Fruit fly (Drosophila melanogaster) whole organism, embryonic: ENCODE measurements around the gene CG10089.

Experiments used
- Atf-2 ChIP-seq: fragments of 200-800 bp; sonication (Bioruptor generic); optimal IDR thresholded peaks from 2 replicates; lab custom pipeline; 2016; ENCODE audit warnings: missing biosample characterization, missing genetic modification characterization
- B-H1 ChIP-seq: fragments of 200-800 bp; sonication (Bioruptor generic); IDR thresholded peaks from 3 replicates; pipeline ENCODE4 v1.3.6; 2022; ENCODE audit warnings: missing biosample characterization, missing genetic modification characterization
- Bteb2 ChIP-seq: fragments of 200-800 bp; sonication (Bioruptor generic); optimal IDR thresholded peaks from 2 replicates; lab custom pipeline; 2016; ENCODE audit warnings: missing biosample characterization, missing genetic modification characterization
- CG10431 ChIP-seq: fragments of 200-800 bp; sonication (Bioruptor generic); optimal IDR thresholded peaks from 3 replicates; lab custom pipeline; 2018; ENCODE audit warnings: missing biosample characterization, mild to moderate bottlenecking, missing genetic modification characterization
- CG10654 ChIP-seq: fragments of 200-800 bp; sonication (Bioruptor generic); optimal IDR thresholded peaks from 2 replicates; lab custom pipeline; 2016; ENCODE audit warnings: missing biosample characterization, missing genetic modification characterization
- CG12942 ChIP-seq: fragments of 200-800 bp; sonication (Bioruptor generic); optimal IDR thresholded peaks from 3 replicates; lab custom pipeline; 2016; ENCODE audit warnings: missing biosample characterization, missing genetic modification characterization
- CG13123 ChIP-seq: fragments of 200-800 bp; sonication (Bioruptor generic); optimal IDR thresholded peaks from 2 replicates; lab custom pipeline; 2016; ENCODE audit warnings: missing biosample characterization, missing genetic modification characterization
- CG13424 ChIP-seq: fragments of 200-800 bp; sonication (Bioruptor generic); optimal IDR thresholded peaks from 2 replicates; lab custom pipeline; 2019; ENCODE audit warnings: missing biosample characterization, mild to moderate bottlenecking, missing genetic modification characterization, moderate library complexity
- CG14014 ChIP-seq: fragments of 200-800 bp; sonication (Bioruptor generic); IDR thresholded peaks from 2 replicates; pipeline ENCODE4 v1.3.6; 2022; ENCODE audit warnings: missing biosample characterization, missing genetic modification characterization
- CG14667 ChIP-seq: fragments of 200-800 bp; sonication (Bioruptor generic); IDR thresholded peaks from 2 replicates; pipeline ENCODE4 v1.3.6; 2022; ENCODE audit warnings: missing biosample characterization, missing genetic modification characterization
- CG17568 ChIP-seq: fragments of 200-800 bp; sonication (Bioruptor generic); optimal IDR thresholded peaks from 2 replicates; lab custom pipeline; 2018; ENCODE audit warnings: missing biosample characterization, mild to moderate bottlenecking, missing genetic modification characterization, moderate library complexity
- CG17912 ChIP-seq: fragments of 200-800 bp; sonication (Bioruptor generic); optimal IDR thresholded peaks from 2 replicates; lab custom pipeline; 2018; ENCODE audit warnings: missing biosample characterization, mild to moderate bottlenecking, missing genetic modification characterization
- CG18262 ChIP-seq: fragments of 200-800 bp; optimal IDR thresholded peaks from 3 replicates; lab custom pipeline; 2019; ENCODE audit warnings: missing biosample characterization, mild to moderate bottlenecking, missing genetic modification characterization, moderate library complexity
- CG1832 ChIP-seq: fragments of 200-800 bp; sonication (Bioruptor generic); optimal IDR thresholded peaks from 2 replicates; lab custom pipeline; 2017; ENCODE audit warnings: missing biosample characterization, mild to moderate bottlenecking, missing genetic modification characterization, inconsistent platforms
- CG18476 ChIP-seq: fragments of 200-800 bp; sonication (Bioruptor generic); optimal IDR thresholded peaks from 2 replicates; lab custom pipeline; 2016; ENCODE audit warnings: missing biosample characterization, mild to moderate bottlenecking, missing genetic modification characterization
- CG2129 ChIP-seq: fragments of 200-800 bp; sonication (Bioruptor generic); IDR thresholded peaks from 2 replicates; pipeline ENCODE4 v1.3.6; 2022; ENCODE audit warnings: missing biosample characterization, missing genetic modification characterization; ENCODE audit not compliant: partially characterized antibody
- CG31441 ChIP-seq: fragments of 200-800 bp; sonication (Bioruptor generic); IDR thresholded peaks from 2 replicates; pipeline ENCODE4 v1.3.6; 2022; ENCODE audit warnings: missing biosample characterization, missing genetic modification characterization
- CG32772 ChIP-seq: fragments of 200-800 bp; sonication (Bioruptor generic); IDR thresholded peaks from 2 replicates; pipeline ENCODE4 v1.3.6; 2022; ENCODE audit warnings: missing biosample characterization, missing genetic modification characterization
- CG3995 ChIP-seq: fragments of 200-800 bp; sonication (Bioruptor generic); optimal IDR thresholded peaks from 3 replicates; lab custom pipeline; 2016; ENCODE audit warnings: missing biosample characterization, missing genetic modification characterization
- CG4617 ChIP-seq: fragments of 200-800 bp; sonication (Bioruptor generic); optimal IDR thresholded peaks from 3 replicates; lab custom pipeline; 2016; ENCODE audit warnings: missing biosample characterization, missing genetic modification characterization, borderline replicate concordance
- CG5953 ChIP-seq: fragments of 200-800 bp; sonication (Bioruptor generic); IDR thresholded peaks from 2 replicates; pipeline ENCODE4 v1.3.6; 2022; ENCODE audit warnings: missing biosample characterization, missing genetic modification characterization
- CG7357 ChIP-seq: fragments of 200-800 bp; sonication (Bioruptor generic); IDR thresholded peaks from 3 replicates; pipeline ENCODE4 v1.3.6; 2022; ENCODE audit warnings: missing biosample characterization, missing genetic modification characterization
- CG8290 ChIP-seq, 3 experiments: fragments of 200-800 bp; sonication (Bioruptor generic); optimal IDR thresholded peaks; 2 replicates each; lab custom pipeline; 2016 to 2019; ENCODE audit warnings: missing biosample characterization in 3 of 3, missing genetic modification characterization in 3 of 3, mild to moderate bottlenecking in 2 of 3, moderate library complexity in 1 of 3
- CG8388 ChIP-seq: fragments of 200-800 bp; sonication (Bioruptor generic); optimal IDR thresholded peaks from 2 replicates; lab custom pipeline; 2019; ENCODE audit warnings: missing biosample characterization, mild to moderate bottlenecking, missing genetic modification characterization, moderate library complexity
- CG8924 ChIP-seq: fragments of 200-800 bp; optimal IDR thresholded peaks from 3 replicates; lab custom pipeline; 2019; ENCODE audit warnings: missing biosample characterization, mild to moderate bottlenecking, missing genetic modification characterization, moderate library complexity
- Chrac-16 ChIP-seq: fragments of 200-800 bp; sonication (Bioruptor generic); optimal IDR thresholded peaks from 3 replicates; lab custom pipeline; 2016; ENCODE audit warnings: missing biosample characterization, missing genetic modification characterization
- Hr3 ChIP-seq: fragments of 200-800 bp; sonication (Bioruptor generic); optimal IDR thresholded peaks from 3 replicates; lab custom pipeline; 2016; ENCODE audit warnings: missing biosample characterization, missing genetic modification characterization
- Kr ChIP-seq: fragments of 200-800 bp; sonication (Bioruptor generic); optimal IDR thresholded peaks from 2 replicates; lab custom pipeline; 2017; ENCODE audit warnings: missing biosample characterization, mild to moderate bottlenecking, missing genetic modification characterization
- MTF-1 ChIP-seq: fragments of 200-800 bp; sonication (Bioruptor generic); optimal IDR thresholded peaks from 2 replicates; lab custom pipeline; 2018; ENCODE audit warnings: missing biosample characterization, mild to moderate bottlenecking, missing genetic modification characterization, borderline replicate concordance
- Scr ChIP-seq: fragments of 200-800 bp; sonication (Bioruptor generic); IDR thresholded peaks from 2 replicates; pipeline ENCODE4 v1.3.6; 2022; ENCODE audit warnings: missing biosample characterization, missing genetic modification characterization; ENCODE audit not compliant: partially characterized antibody
- Sox102F ChIP-seq: fragments of 200-800 bp; sonication (Bioruptor generic); optimal IDR thresholded peaks from 2 replicates; lab custom pipeline; 2018; ENCODE audit warnings: missing biosample characterization, mild to moderate bottlenecking, missing genetic modification characterization, moderate library complexity
- Usf ChIP-seq: fragments of 200-800 bp; sonication (Bioruptor generic); optimal IDR thresholded peaks from 2 replicates; lab custom pipeline; 2017; ENCODE audit warnings: missing genotype, missing biosample characterization, missing genetic modification characterization
- ap ChIP-seq: fragments of 200-800 bp; sonication (Bioruptor generic); IDR thresholded peaks from 2 replicates; pipeline ENCODE4 v1.3.6; 2022; ENCODE audit warnings: missing biosample characterization, missing genetic modification characterization
- bcd ChIP-seq: fragments of 200-800 bp; sonication (Bioruptor generic); optimal IDR thresholded peaks from 2 replicates; lab custom pipeline; 2017; ENCODE audit warnings: missing biosample characterization, mild to moderate bottlenecking, missing genetic modification characterization
- cad ChIP-seq: fragments of >200 bp; optimal IDR thresholded peaks from 2 replicates; lab custom pipeline; 2017; ENCODE audit warnings: missing biosample characterization, missing genetic modification characterization
- cwo ChIP-seq: fragments of 200-800 bp; sonication (Bioruptor generic); optimal IDR thresholded peaks from 3 replicates; lab custom pipeline; 2017; ENCODE audit warnings: missing biosample characterization, missing genetic modification characterization, mild to moderate bottlenecking, moderate library complexity, missing genetic modification reagents
- dmrt11E ChIP-seq: fragments of 200-800 bp; sonication (Bioruptor generic); optimal IDR thresholded peaks from 3 replicates; lab custom pipeline; 2018; ENCODE audit warnings: missing biosample characterization, mild to moderate bottlenecking, missing genetic modification characterization, moderate library complexity
- fd96Cb ChIP-seq: fragments of 200-800 bp; sonication (Bioruptor generic); optimal IDR thresholded peaks from 2 replicates; lab custom pipeline; 2018; ENCODE audit warnings: missing biosample characterization, mild to moderate bottlenecking, missing genetic modification characterization, moderate library complexity
- fu2 ChIP-seq: fragments of 200-800 bp; sonication (Bioruptor generic); optimal IDR thresholded peaks from 2 replicates; lab custom pipeline; 2016; ENCODE audit warnings: missing biosample characterization, missing genetic modification characterization
- gce ChIP-seq: fragments of 200-800 bp; sonication (Bioruptor generic); IDR thresholded peaks from 3 replicates; pipeline ENCODE4 v1.3.6; 2022; ENCODE audit warnings: missing biosample characterization, missing genetic modification characterization
- lab ChIP-seq: fragments of 200-800 bp; sonication (Bioruptor generic); optimal IDR thresholded peaks from 3 replicates; lab custom pipeline; 2017; ENCODE audit warnings: missing biosample characterization, missing genetic modification characterization, mild to moderate bottlenecking, moderate library complexity, missing genetic modification reagents
- lilli ChIP-seq: fragments of 200-800 bp; sonication (Bioruptor generic); optimal IDR thresholded peaks from 3 replicates; lab custom pipeline; 2016; ENCODE audit warnings: missing biosample characterization, missing genetic modification characterization
- mld ChIP-seq: fragments of 200-800 bp; sonication (Bioruptor generic); IDR thresholded peaks from 3 replicates; pipeline ENCODE4 v1.3.6; 2022; ENCODE audit warnings: missing biosample characterization, missing genetic modification characterization; ENCODE audit not compliant: partially characterized antibody
- pb ChIP-seq: fragments of 200-800 bp; sonication (Bioruptor generic); optimal IDR thresholded peaks from 3 replicates; lab custom pipeline; 2016; ENCODE audit warnings: missing biosample characterization, missing genetic modification characterization
- sens ChIP-seq: fragments of 200-800 bp; sonication (Bioruptor generic); peaks from one replicate; lab custom pipeline; 2016; ENCODE audit warnings: missing biosample characterization, missing genetic modification characterization
- sob ChIP-seq: fragments of 200-800 bp; sonication (Bioruptor generic); IDR thresholded peaks from 2 replicates; pipeline ENCODE4 v1.3.6; 2022; ENCODE audit warnings: missing biosample characterization, missing genetic modification characterization
- sug ChIP-seq: fragments of 200-800 bp; optimal IDR thresholded peaks from 2 replicates; lab custom pipeline; 2019; ENCODE audit warnings: missing biosample characterization, mild to moderate bottlenecking, missing genetic modification characterization, moderate library complexity
- tio ChIP-seq: fragments of 200-800 bp; sonication (Bioruptor generic); optimal IDR thresholded peaks from 2 replicates; lab custom pipeline; 2017; ENCODE audit warnings: missing biosample characterization, missing genetic modification characterization, inconsistent platforms
- unpg ChIP-seq: fragments of 200-800 bp; sonication (Bioruptor generic); optimal IDR thresholded peaks from 3 replicates; lab custom pipeline; 2018; ENCODE audit warnings: missing biosample characterization, mild to moderate bottlenecking, missing genetic modification characterization, moderate library complexity

The CG10089 gene

dm6 chr3L:13486041-13486859, 11.7 kb upstream of the CG10089 start, which contains the start of the genes Abp1 and Tgi (continued):
- TF ChIP-seq CG17568 (GFP tag; lab: Kevin White, UChicago) (no peak), Hr3 (GFP tag; lab: Kevin White, UChicago) (peak; percentile 25), CG5953 (GFP tag; lab: Robert Waterston, UW) (no peak), CG32772 (GFP tag; lab: Robert Waterston, UW) (no peak), CG7357 (GFP tag; lab: Robert Waterston, UW) (no peak), tio (GFP tag; lab: Kevin White, UChicago) (no peak), unpg (GFP tag; lab: Kevin White, UChicago) (no peak), CG10431 (GFP tag; lab: Kevin White, UChicago) (no peak), CG8290 (GFP tag; optimal IDR thresholded peaks at IDR 0.05; lab: Kevin White, UChicago) (peak; percentile 27), CG8290 (tag; optimal IDR thresholded peaks at IDR 0.05; lab: Kevin White, UChicago) (peak in 1 of 2 experiments; percentile 86), sob (GFP tag; lab: Robert Waterston, UW) (peak; percentile 68), CG2129 (GFP tag; lab: Robert Waterston, UW) (peak; percentile 46), CG3995 (GFP tag; lab: Kevin White, UChicago) (peak; percentile 16), bcd (GFP tag; lab: Kevin White, UChicago) (no peak), mld (peak; percentile 63; the same call in 2 of the 3 replicates), CG13123 (GFP tag; lab: Kevin White, UChicago) (no peak), fu2 (peak; percentile 37), ap (GFP tag; lab: Robert Waterston, UW) (no peak), CG13424 (tag; lab: Kevin White, UChicago) (peak; percentile 0), CG31441 (GFP tag; lab: Robert Waterston, UW) (peak; percentile 16; the same call in 1 of the 2 replicates), sug (peak; percentile 21), CG18262 (tag; lab: Kevin White, UChicago) (no peak), lab (GFP tag; lab: Kevin White, UChicago) (no peak), CG1832 (no peak), Usf (GFP tag; lab: Kevin White, UChicago) (no peak), Kr (no peak), CG8388 (GFP tag; lab: Kevin White, UChicago) (no peak), Atf-2 (GFP tag; lab: Kevin White, UChicago) (no peak), CG4617 (peak; percentile 80), B-H1 (GFP tag; lab: Robert Waterston, UW) (no peak), CG10654 (peak; percentile 2), gce (GFP tag; lab: Robert Waterston, UW) (no peak), CG14667 (GFP tag; lab: Robert Waterston, UW) (no peak), CG17912 (no peak), CG8924 (tag; lab: Kevin White, UChicago) (peak; percentile 15), Chrac-16 (no peak), CG14014 (GFP tag; lab: Robert Waterston, UW) (no peak), pb (GFP tag; lab: Kevin White, UChicago) (no peak), Bteb2 (GFP tag; lab: Kevin White, UChicago) (peak; percentile 39), Sox102F (GFP tag; lab: Kevin White, UChicago) (no peak), sens (GFP tag; lab: Kevin White, UChicago) (peak; percentile 47), cad (no peak), CG18476 (GFP tag; lab: Kevin White, UChicago) (peak; percentile 10), CG12942 (GFP tag; lab: Kevin White, UChicago) (no peak), dmrt11E (tag; lab: Kevin White, UChicago) (peak; percentile 23), lilli (peak; percentile 41), MTF-1 (no peak), Scr (GFP tag; lab: Robert Waterston, UW) (peak; percentile 83), fd96Cb (no peak), cwo (GFP tag; lab: Kevin White, UChicago) (no peak)
